Worm (Caenorhabditis elegans): ENCODE data around the gene T10B5.3.
A peak's percentile ranks its signal among the peaks of the same experiment; 100 is the strongest.

The T10B5.3 gene

ce11 chrV:1869682-1870081 lies at the start of gene T10B5.3:
T10B5.3 (minus strand) TSS chrV:1869782.
- TF ChIP-seq madf-5 (GFP tag; IDR thresholded peaks at IDR 0.05) = no peak
- TF ChIP-seq unc-62 (GFP tag; optimal IDR thresholded peaks at IDR 0.05 in 1 of 2) = no peak
- no peak for TF ChIP-seq unc-62 (tag; optimal IDR thresholded peaks at IDR 0.05)
- TF ChIP-seq fos-1 (tag; optimal IDR thresholded peaks at IDR 0.05) = no peak
- no peak for TF ChIP-seq R02D3.7 (tag; optimal IDR thresholded peaks at IDR 0.05)
- TF ChIP-seq Y105C5A.15 (GFP tag; IDR thresholded peaks at IDR 0.05) = no peak
- TF ChIP-seq T26A8.4 (GFP tag; IDR thresholded peaks at IDR 0.05) = no peak
- TF ChIP-seq egl-43 (GFP tag; IDR thresholded peaks at IDR 0.05) = no peak
- TF ChIP-seq pha-4 (GFP tag; IDR thresholded peaks at IDR 0.05) = no peak
- no peak for TF ChIP-seq pha-4 (tag; optimal IDR thresholded peaks at IDR 0.05)
- TF ChIP-seq hlh-11 (tag; optimal IDR thresholded peaks at IDR 0.05) = no peak
- TF ChIP-seq lin-1 (GFP tag; IDR thresholded peaks at IDR 0.05) = no peak
- TF ChIP-seq php-3 (GFP tag; IDR thresholded peaks at IDR 0.05) = no peak
- no peak for TF ChIP-seq ceh-82 (tag; optimal IDR thresholded peaks at IDR 0.05)
- TF ChIP-seq madf-9 (GFP tag; conservative IDR thresholded peaks at IDR 0.05) = no peak
- TF ChIP-seq mep-1 (tag; optimal IDR thresholded peaks at IDR 0.05) = no peak
- no peak for TF ChIP-seq mes-2 (tag; optimal IDR thresholded peaks at IDR 0.05; ENCODE audit: poor library complexity, severe bottlenecking)
- TF ChIP-seq Y75B8A.6 (GFP tag; IDR thresholded peaks at IDR 0.05) = no peak
- no peak for TF ChIP-seq hif-1 (tag; optimal IDR thresholded peaks at IDR 0.05)
- TF ChIP-seq F26F4.8 (GFP tag; conservative IDR thresholded peaks at IDR 0.05) = no peak
- no peak for TF ChIP-seq dmd-6 (GFP tag; IDR thresholded peaks at IDR 0.05)

DNA sequence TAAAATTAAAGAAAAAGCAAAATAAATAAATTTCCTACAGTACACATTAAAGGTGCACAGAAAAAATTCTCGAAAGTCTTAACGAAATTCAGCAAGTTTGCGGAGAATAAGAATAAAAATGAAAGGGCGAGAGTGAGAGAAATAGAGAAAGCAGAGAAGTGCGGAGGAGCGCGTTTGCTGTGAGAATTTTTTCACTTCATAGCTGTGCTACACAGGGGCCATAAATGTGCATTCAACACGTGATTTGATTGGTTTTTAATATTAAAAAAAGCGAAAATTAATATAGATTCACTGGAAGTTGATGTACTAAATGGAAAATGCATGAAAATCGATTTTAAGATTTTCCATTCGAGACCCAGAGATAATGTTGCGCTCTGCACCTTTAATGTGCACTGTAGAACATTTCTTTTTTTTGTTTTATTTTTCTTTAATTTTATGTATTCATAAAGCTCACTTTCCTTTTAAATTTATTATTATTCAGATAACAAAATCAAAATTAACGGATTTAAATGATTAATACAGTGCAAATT lies 48.5 kb upstream of the T10B5.3 start, which contains the start of gene Y32G9A.2:
Gene Y32G9A.2, plus strand, starts transcription at position 480 of the 530 bp plus-strand sequence.
- no peak for TF ChIP-seq ceh-62 (tag; optimal IDR thresholded peaks at IDR 0.05)
- peak; percentile 89 for TF ChIP-seq aha-1 (tag)
- TF ChIP-seq ZK546.5 (tag; optimal IDR thresholded peaks at IDR 0.05) = no peak
- TF ChIP-seq lin-38 (GFP tag; IDR thresholded peaks at IDR 0.05) = peak; percentile 94
- peak; percentile 15 for TF ChIP-seq hlh-30 (tag; optimal IDR thresholded peaks at IDR 0.05; ENCODE audit: insufficient read depth)
- TF ChIP-seq F49E8.2 (tag; optimal IDR thresholded peaks at IDR 0.05; ENCODE audit: borderline replicate concordance) = peak; percentile 42
- TF ChIP-seq nhr-28 (tag; optimal IDR thresholded peaks at IDR 0.05) = peak; percentile 52
- TF ChIP-seq T26A8.4 (GFP tag; IDR thresholded peaks at IDR 0.05) = no peak
- TF ChIP-seq dpl-1 (GFP tag; optimal IDR thresholded peaks at IDR 0.05) = peak; percentile 34
- TF ChIP-seq ztf-7 (tag; optimal IDR thresholded peaks at IDR 0.05) = no peak

DNA sequence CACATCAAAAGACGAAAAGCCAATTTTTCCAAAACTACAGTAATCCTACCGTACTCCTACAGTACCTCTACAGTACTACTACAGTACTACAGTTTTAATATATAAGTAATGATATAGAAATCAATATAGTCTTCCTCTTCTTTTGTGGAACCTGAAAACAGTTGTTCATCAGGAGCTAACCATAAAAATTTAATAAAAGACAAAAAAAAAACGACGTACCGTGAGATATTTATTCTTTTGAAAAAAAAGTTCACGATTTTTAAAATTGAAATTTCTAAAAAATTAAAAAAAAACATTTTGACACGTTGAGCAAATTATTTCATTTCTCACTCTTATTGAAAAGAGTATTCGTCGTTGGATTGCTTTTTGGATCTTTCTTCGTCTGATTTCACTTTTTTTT lies 41.5 kb upstream of the T10B5.3 start, which contains the start of gene Y32G9A.3:
Gene Y32G9A.3, plus strand, starts transcription at position 301 of the 400 bp plus-strand sequence.
- TF ChIP-seq hmg-1.1 (GFP tag; IDR thresholded peaks at IDR 0.05) (no peak), ZK546.5 (tag; optimal IDR thresholded peaks at IDR 0.05) (no peak), nhr-237 (tag; optimal IDR thresholded peaks at IDR 0.05) (no peak), D1046.2 (GFP tag; IDR thresholded peaks at IDR 0.05) (no peak), nhr-102 (tag; optimal IDR thresholded peaks at IDR 0.05) (no peak), mxl-3 (GFP tag; optimal IDR thresholded peaks at IDR 0.05) (no peak), snpc-4 (tag; optimal IDR thresholded peaks at IDR 0.05) (no peak)

ce11 chrV:1908542-1908941 lies 39.0 kb upstream of the T10B5.3 start, which contains the start of gene srp-3:
srp-3 (plus strand) TSS chrV:1908842.
- TF ChIP-seq nhr-111 (GFP tag; optimal IDR thresholded peaks at IDR 0.05) (no peak), aha-1 (tag) (peak; percentile 13), nhr-25 (tag; optimal IDR thresholded peaks at IDR 0.05; ENCODE audit: borderline replicate concordance, insufficient read depth) (no peak)
